Worm (Caenorhabditis elegans): ENCODE results near the gene nhr-96.

DNA sequence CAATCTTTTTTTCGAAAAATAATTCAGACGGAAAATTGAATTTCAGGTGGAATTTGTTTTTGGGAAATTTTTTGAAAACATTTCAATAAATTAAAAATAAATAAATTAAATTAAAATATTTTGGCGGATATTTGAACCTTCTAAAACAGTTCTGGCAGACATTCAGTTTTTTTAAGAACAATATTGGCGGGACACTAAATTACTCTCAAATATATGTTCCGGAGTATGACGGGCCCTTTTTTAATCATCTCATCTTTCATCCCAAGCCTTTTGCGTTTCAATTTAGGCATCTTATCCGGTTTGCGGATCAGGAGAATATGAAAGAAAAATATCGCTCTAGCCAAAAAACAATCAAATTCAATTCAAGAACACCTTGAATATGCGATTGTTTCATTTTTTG, 26.5 kb upstream of the nhr-96 start, which contains the start of gene svh-11:
- TF ChIP-seq hmbx-1 (tag; optimal IDR thresholded peaks at IDR 0.05) = no peak
- no peak for TF ChIP-seq tbx-11 (GFP tag; IDR thresholded peaks at IDR 0.05)
